Worm (Caenorhabditis elegans) whole organism, L1 larva: ENCODE measurements around the gene rpb-4.

ENCODE experiments used
- efl-1 ChIP-seq, 4 experiments: fragments of 150-350 bp; optimal IDR thresholded peaks in 3 of 4; peaks in 1 of 4; 1 replicate in 1 of 4; 2 replicates in 3 of 4; lab custom pipeline; 2014; ENCODE audit warnings: missing biosample characterization in 2 of 4, missing genetic modification characterization in 2 of 4, missing genetic modification reagents in 2 of 4
- fkh-10 ChIP-seq: sonication (generic microtip); optimal IDR thresholded peaks from 2 replicates; lab custom pipeline; 2017; ENCODE audit warnings: missing biosample characterization, missing genetic modification reagents, missing genetic modification characterization
- fos-1 ChIP-seq: fragments of 150-350 bp; optimal IDR thresholded peaks from 2 replicates; lab custom pipeline; 2014; ENCODE audit warnings: missing biosample characterization, missing genetic modification characterization
- lin-15B ChIP-seq: fragments of 150-350 bp; sonication (generic microtip); optimal IDR thresholded peaks from 3 replicates; lab custom pipeline; 2014; ENCODE audit warnings: missing biosample characterization, missing genetic modification characterization
- lsy-2 ChIP-seq, 2 experiments: fragments of 150-350 bp; optimal IDR thresholded peaks; 2 replicates each; lab custom pipeline; 2014; ENCODE audit warnings: missing biosample characterization in 2 of 2, missing genetic modification characterization in 2 of 2
- mdl-1 ChIP-seq, 2 experiments: fragments of 150-350 bp; optimal IDR thresholded peaks; 2 replicates each; lab custom pipeline; 2014 to 2017; ENCODE audit warnings: missing biosample characterization in 2 of 2, missing genetic modification characterization in 2 of 2, inconsistent platforms in 1 of 2
- mep-1 ChIP-seq: fragments of 150-350 bp; optimal IDR thresholded peaks from 2 replicates; lab custom pipeline; 2014; ENCODE audit warnings: missing biosample characterization, missing genetic modification characterization
- nhr-12 ChIP-seq: sonication (generic microtip); optimal IDR thresholded peaks from 2 replicates; lab custom pipeline; 2017; ENCODE audit warnings: missing biosample characterization, missing genetic modification characterization
- nhr-19 ChIP-seq: fragments of 200-800 bp; sonication (Bioruptor generic); conservative IDR thresholded peaks from 2 replicates; pipeline ENCODE4 v1.3.6; 2022; ENCODE audit warnings: missing genetic modification characterization, missing compliant biosample characterization
- ztf-4 ChIP-seq: fragments of 150-350 bp; optimal IDR thresholded peaks from 2 replicates; lab custom pipeline; 2014; ENCODE audit warnings: missing biosample characterization, missing genetic modification characterization

- TF ChIP-seq nhr-12 (no peak), fos-1 (tag; lab: Kevin White, UChicago) (no peak), lin-15B (tag; lab: Kevin White, UChicago) (no peak), efl-1 (optimal IDR thresholded peaks at IDR 0.05; lab: Kevin White, UChicago) (peak; percentile 30 to 39), efl-1 (GFP tag; optimal IDR thresholded peaks at IDR 0.05 in 1 of 2; lab: Kevin White, UChicago) (peak; percentile 12 to 14), fkh-10 (GFP tag; lab: Kevin White, UChicago) (no peak), ztf-4 (tag; lab: Kevin White, UChicago) (no peak), mep-1 (tag; lab: Kevin White, UChicago) (no peak), lsy-2 (tag; optimal IDR thresholded peaks at IDR 0.05; lab: Kevin White, UChicago) (peak; percentile 20 to 66), mdl-1 (tag; optimal IDR thresholded peaks at IDR 0.05; lab: Kevin White, UChicago) (peak in 1 of 2 experiments; percentile 10), nhr-19 (GFP tag; lab: Robert Waterston, UW) (no peak)
Measured at ce11 chrII:7374143-7374542, at the start of gene rpb-4, which contains the start of gene mtch-1.
